Worm (Caenorhabditis elegans) whole organism, L3 larva: Measurements from ENCODE around the gene C26F1.1.
A peak's percentile ranks its signal among the peaks of the same experiment; 100 is the strongest.

Experiments used
- R02D3.7 ChIP-seq: fragments of 150-350 bp; optimal IDR thresholded peaks from 2 replicates; lab custom pipeline; 2014; ENCODE audit warnings: missing biosample characterization, missing genetic modification characterization
- ZK546.5 ChIP-seq: sonication (generic microtip); optimal IDR thresholded peaks from 2 replicates; lab custom pipeline; 2017; ENCODE audit warnings: missing biosample characterization, missing genetic modification characterization
- aly-2 ChIP-seq: fragments of 150-350 bp; optimal IDR thresholded peaks from 2 replicates; lab custom pipeline; 2014; ENCODE audit warnings: missing biosample characterization, missing genetic modification characterization
- ama-1 ChIP-seq: fragments of 150-350 bp; optimal IDR thresholded peaks from 2 replicates; lab custom pipeline; 2018
- ceh-28 ChIP-seq: fragments of 150-350 bp; optimal IDR thresholded peaks from 2 replicates; lab custom pipeline; 2014; ENCODE audit warnings: missing biosample characterization, missing genetic modification reagents, missing genetic modification characterization
- ceh-9 ChIP-seq: sonication (generic microtip); optimal IDR thresholded peaks from 2 replicates; lab custom pipeline; 2018; ENCODE audit warnings: missing biosample characterization, missing genetic modification characterization
- daf-12 ChIP-seq: fragments of 150-350 bp; optimal IDR thresholded peaks from 2 replicates; lab custom pipeline; 2014; ENCODE audit warnings: missing biosample characterization, missing genetic modification reagents, missing genetic modification characterization
- egl-27 ChIP-seq: sonication (generic microtip); optimal IDR thresholded peaks from 4 replicates; lab custom pipeline; 2017; ENCODE audit warnings: missing biosample characterization, missing genetic modification reagents, missing genetic modification characterization
- egl-5 ChIP-seq: fragments of 150-350 bp; optimal IDR thresholded peaks from 2 replicates; lab custom pipeline; 2017; ENCODE audit warnings: missing biosample characterization, missing genetic modification reagents, missing genetic modification characterization, inconsistent platforms
- elt-1 ChIP-seq: fragments of 150-350 bp; optimal IDR thresholded peaks from 2 replicates; lab custom pipeline; 2014; ENCODE audit warnings: missing biosample characterization, missing genetic modification characterization
- elt-2 ChIP-seq: sonication (generic microtip); optimal IDR thresholded peaks from 2 replicates; lab custom pipeline; 2016; ENCODE audit warnings: missing genetic modification reagents, mild to moderate bottlenecking, missing genetic modification characterization, missing compliant biosample characterization
- fkh-10 ChIP-seq: sonication (generic microtip); optimal IDR thresholded peaks from 2 replicates; lab custom pipeline; 2017; ENCODE audit warnings: missing biosample characterization, missing genetic modification reagents, missing genetic modification characterization
- lin-15B ChIP-seq: fragments of 150-350 bp; optimal IDR thresholded peaks from 2 replicates; lab custom pipeline; 2014; ENCODE audit warnings: missing biosample characterization, missing genetic modification characterization
- lin-39 ChIP-seq: fragments of 150-350 bp; optimal IDR thresholded peaks from 2 replicates; lab custom pipeline; 2018; ENCODE audit warnings: missing biosample characterization, missing genetic modification reagents, missing genetic modification characterization
- lsy-12 ChIP-seq: sonication (generic microtip); optimal IDR thresholded peaks from 2 replicates; lab custom pipeline; 2016; ENCODE audit warnings: mild to moderate bottlenecking, missing genetic modification characterization, missing compliant biosample characterization
- mml-1 ChIP-seq: fragments of 150-350 bp; sonication (generic microtip); optimal IDR thresholded peaks from 3 replicates; lab custom pipeline; 2014; ENCODE audit warnings: missing biosample characterization, missing genetic modification characterization
- nfya-1 ChIP-seq: sonication (generic microtip); optimal IDR thresholded peaks from 2 replicates; lab custom pipeline; 2017; ENCODE audit warnings: missing genetic modification characterization, mild to moderate bottlenecking, missing compliant biosample characterization, antibody characterized with exemption, moderate library complexity; ENCODE audit not compliant: insufficient read depth
- nhr-11 ChIP-seq: fragments of 150-350 bp; optimal IDR thresholded peaks from 2 replicates; lab custom pipeline; 2014; ENCODE audit warnings: missing biosample characterization, missing genetic modification characterization
- nhr-12 ChIP-seq: fragments of 150-350 bp; optimal IDR thresholded peaks from 2 replicates; lab custom pipeline; 2014; ENCODE audit warnings: missing biosample characterization, missing genetic modification characterization
- nhr-23 ChIP-seq: fragments of 150-350 bp; optimal IDR thresholded peaks from 2 replicates; lab custom pipeline; 2014; ENCODE audit warnings: missing biosample characterization, missing genetic modification reagents, missing genetic modification characterization
- nhr-237 ChIP-seq: fragments of 150-350 bp; optimal IDR thresholded peaks from 2 replicates; lab custom pipeline; 2014; ENCODE audit warnings: missing biosample characterization, missing genetic modification characterization
- nhr-43 ChIP-seq: sonication (generic microtip); optimal IDR thresholded peaks from 2 replicates; lab custom pipeline; 2016; ENCODE audit warnings: mild to moderate bottlenecking, missing genetic modification characterization, missing compliant biosample characterization; ENCODE audit not compliant: poor library complexity, severe bottlenecking
- nhr-67 ChIP-seq: fragments of 150-350 bp; optimal IDR thresholded peaks from 2 replicates; lab custom pipeline; 2014; ENCODE audit warnings: missing biosample characterization, missing genetic modification characterization
- pha-4 ChIP-seq: fragments of 150-350 bp; optimal IDR thresholded peaks from 2 replicates; lab custom pipeline; 2014; ENCODE audit warnings: missing biosample characterization, missing genetic modification reagents, missing genetic modification characterization
- pqm-1 ChIP-seq: fragments of 150-350 bp; optimal IDR thresholded peaks from 2 replicates; lab custom pipeline; 2017; ENCODE audit warnings: missing biosample characterization, missing genetic modification characterization, inconsistent platforms
- sea-2 ChIP-seq: fragments of 150-350 bp; sonication (generic microtip); optimal IDR thresholded peaks from 4 replicates; lab custom pipeline; 2014; ENCODE audit warnings: missing biosample characterization, missing genetic modification reagents, missing genetic modification characterization
- skn-1 ChIP-seq: fragments of 150-350 bp; optimal IDR thresholded peaks from 2 replicates; lab custom pipeline; 2014; ENCODE audit warnings: missing biosample characterization, missing genetic modification characterization
- snpc-4 ChIP-seq: fragments of 150-350 bp; optimal IDR thresholded peaks from 2 replicates; lab custom pipeline; 2014; ENCODE audit warnings: missing biosample characterization, missing genetic modification characterization
- tbx-2 ChIP-seq: sonication (generic microtip); optimal IDR thresholded peaks from 2 replicates; lab custom pipeline; 2016; ENCODE audit warnings: mild to moderate bottlenecking, missing genetic modification characterization, missing compliant biosample characterization
- unc-39 ChIP-seq: sonication (generic microtip); optimal IDR thresholded peaks from 4 replicates; lab custom pipeline; 2017; ENCODE audit warnings: missing biosample characterization, missing genetic modification characterization
- unc-62 ChIP-seq: fragments of 150-350 bp; sonication (generic microtip); optimal IDR thresholded peaks from 4 replicates; lab custom pipeline; 2014; ENCODE audit warnings: missing biosample characterization, missing genetic modification reagents, missing genetic modification characterization
- zag-1 ChIP-seq: fragments of 150-350 bp; optimal IDR thresholded peaks from 2 replicates; lab custom pipeline; 2014; ENCODE audit warnings: missing biosample characterization, missing genetic modification characterization
- ztf-11 ChIP-seq: fragments of 150-350 bp; optimal IDR thresholded peaks from 2 replicates; lab custom pipeline; 2014; ENCODE audit warnings: missing biosample characterization, missing genetic modification characterization
- ztf-4 ChIP-seq: fragments of 150-350 bp; optimal IDR thresholded peaks from 2 replicates; lab custom pipeline; 2014; ENCODE audit warnings: missing biosample characterization, missing genetic modification characterization

Gene C26F1.1

ce11 chrV:7811758-7812157 lies 26.5 kb downstream of the C26F1.1 start, which contains the start of gene ZK742.4:
Gene ZK742.4, minus strand, starts transcription at chrV:7811792.
- TF ChIP-seq unc-39 (tag; lab: Kevin White, UChicago) = no peak
- no peak for TF ChIP-seq ceh-9 (tag; lab: Kevin White, UChicago)
- peak; percentile 55 for TF ChIP-seq pha-4 (tag; lab: Kevin White, UChicago)
- TF ChIP-seq nhr-237 (tag; lab: Kevin White, UChicago) = no peak
- TF ChIP-seq, all 47 proteins: peak for 1

ce11 chrV:7814601-7815000 lies 29.4 kb downstream of the C26F1.1 start, which contains the start of gene ZK742.6:
Gene ZK742.6, minus strand, starts transcription at chrV:7814942.
- peak; percentile 73 for TF ChIP-seq aly-2 (tag; lab: Kevin White, UChicago)
- no peak for TF ChIP-seq egl-27 (tag; lab: Kevin White, UChicago)

ce11 chrV:7816486-7816885 lies 31.3 kb downstream of the C26F1.1 start:
- TF ChIP-seq elt-1 (peak; percentile 11), pqm-1 (tag; lab: Kevin White, UChicago) (no peak), nhr-67 (tag; lab: Kevin White, UChicago) (no peak), fkh-10 (GFP tag; lab: Kevin White, UChicago) (peak; percentile 24), zag-1 (tag; lab: Kevin White, UChicago) (no peak), ztf-11 (no peak), sea-2 (GFP tag; lab: Kevin White, UChicago) (no peak), lsy-12 (no peak)

ce11 chrV:7819585-7819984 lies 34.4 kb downstream of the C26F1.1 start:
- no peak for TF ChIP-seq ztf-11
- TF ChIP-seq skn-1 (tag; lab: Kevin White, UChicago) = no peak
- TF ChIP-seq pha-4 (tag; lab: Kevin White, UChicago) = no peak
- no peak for TF ChIP-seq mml-1
- no peak for TF ChIP-seq daf-12 (tag; lab: Kevin White, UChicago)
- no peak for TF ChIP-seq ZK546.5
- TF ChIP-seq nhr-237 (tag; lab: Kevin White, UChicago) = no peak
- peak; percentile 14 for TF ChIP-seq fkh-10 (GFP tag; lab: Kevin White, UChicago)
- TF ChIP-seq nfya-1 = peak; percentile 21
- TF ChIP-seq snpc-4 (tag; lab: Kevin White, UChicago) = no peak
- no peak for TF ChIP-seq R02D3.7 (tag; lab: Kevin White, UChicago)
- TF ChIP-seq ceh-28 (tag; lab: Kevin White, UChicago) = no peak

- TF ChIP-seq aly-2 (tag; lab: Kevin White, UChicago) = no peak
- peak; percentile 37 for TF ChIP-seq pqm-1 (tag; lab: Kevin White, UChicago)
- TF ChIP-seq nfya-1 = peak; percentile 50
- TF ChIP-seq elt-2 (tag; lab: Kevin White, UChicago) = peak; percentile 39
- TF ChIP-seq daf-12 (tag; lab: Kevin White, UChicago) = no peak
- TF ChIP-seq nhr-12 (tag; lab: Kevin White, UChicago) = no peak
- no peak for TF ChIP-seq fkh-10 (GFP tag; lab: Kevin White, UChicago)
- peak; percentile 51 for TF ChIP-seq lin-15B (tag; lab: Kevin White, UChicago)
- TF ChIP-seq snpc-4 (tag; lab: Kevin White, UChicago) = peak; percentile 19
- TF ChIP-seq nhr-23 (tag; lab: Kevin White, UChicago) = peak; percentile 54
- TF ChIP-seq pha-4 (tag; lab: Kevin White, UChicago) = peak; percentile 73
Measured at ce11 chrV:7820270-7820669, 35.1 kb downstream of the C26F1.1 start, which contains the start of gene lbp-4. Gene lbp-4, plus strand, starts transcription at chrV:7820578.

- peak; percentile 71 for TF ChIP-seq unc-62 (GFP tag; lab: Kevin White, UChicago)
- TF ChIP-seq nfya-1 = peak; percentile 9
- TF ChIP-seq lin-39 (tag; lab: Kevin White, UChicago) = peak; percentile 22
- TF ChIP-seq nhr-67 (tag; lab: Kevin White, UChicago) = no peak
Measured at ce11 chrV:7822655-7823054, 37.4 kb downstream of the C26F1.1 start.

ce11 chrV:7824138-7824537 lies 38.9 kb downstream of the C26F1.1 start:
- TF ChIP-seq pha-4 (tag; lab: Kevin White, UChicago) (no peak), tbx-2 (no peak), ztf-4 (no peak), ama-1 (no peak), nhr-11 (tag; lab: Kevin White, UChicago) (no peak), lin-39 (tag; lab: Kevin White, UChicago) (no peak), skn-1 (tag; lab: Kevin White, UChicago) (no peak), nhr-43 (no peak), egl-5 (no peak)
